Fruit fly (Drosophila melanogaster) whole organism, wandering third instar larva: ENCODE measurements around the gene Kal1.

Experiments used
- CG32264 ChIP-seq: fragments of 200-800 bp; sonication (Bioruptor generic); optimal IDR thresholded peaks from 2 replicates; lab custom pipeline; 2016; ENCODE audit warnings: missing biosample characterization, missing genetic modification characterization
- Dfd ChIP-seq: fragments of >200 bp; optimal IDR thresholded peaks from 2 replicates; lab custom pipeline; 2017; ENCODE audit warnings: missing biosample characterization, missing genetic modification characterization
- Dif ChIP-seq: fragments of 200-275, 200-300 bp; sonication (Bioruptor generic); optimal IDR thresholded peaks from 2 replicates; lab custom pipeline; 2018; ENCODE audit warnings: missing biosample characterization, missing genetic modification characterization; ENCODE audit not compliant: partially characterized antibody
- GATAd ChIP-seq: sonication (Bioruptor generic); optimal IDR thresholded peaks from 2 replicates; lab custom pipeline; 2016; ENCODE audit warnings: missing biosample characterization, missing genetic modification characterization
- HLH106 ChIP-seq: fragments of 200-800 bp; optimal IDR thresholded peaks from 3 replicates; lab custom pipeline; 2019; ENCODE audit warnings: missing biosample characterization, mild to moderate bottlenecking, missing genetic modification characterization, moderate library complexity
- Hnf4 ChIP-seq: fragments of 200-800 bp; sonication (Bioruptor generic); optimal IDR thresholded peaks from 2 replicates; lab custom pipeline; 2016; ENCODE audit warnings: missing biosample characterization, mild to moderate bottlenecking, missing genetic modification characterization
- Hr83 ChIP-seq: fragments of 200-300 bp; sonication (Bioruptor generic); optimal IDR thresholded peaks from 2 replicates; lab custom pipeline; 2016; ENCODE audit warnings: missing biosample characterization, mild to moderate bottlenecking, missing genetic modification characterization, moderate library complexity; ENCODE audit not compliant: poor library complexity, severe bottlenecking
- Jra ChIP-seq: sonication (Bioruptor generic); optimal IDR thresholded peaks from 2 replicates; lab custom pipeline; 2016; ENCODE audit warnings: missing biosample characterization, missing genetic modification characterization
- Myc ChIP-seq: fragments of >200 bp; optimal IDR thresholded peaks from 2 replicates; lab custom pipeline; 2017
- N ChIP-seq: fragments of >200 bp; optimal IDR thresholded peaks from 2 replicates; lab custom pipeline; 2018; ENCODE audit warnings: missing biosample characterization, missing external identifiers, missing genetic modification characterization
- OdsH ChIP-seq: fragments of 200-800 bp; sonication (Bioruptor generic); optimal IDR thresholded peaks from 2 replicates; lab custom pipeline; 2016; ENCODE audit warnings: missing biosample characterization, mild to moderate bottlenecking, missing genetic modification characterization
- Rel ChIP-seq, 2 experiments: fragments of 200-800 bp; sonication (Bioruptor generic) in 1 of 2; optimal IDR thresholded peaks; 2 replicates in 1 of 2; 3 replicates in 1 of 2; lab custom pipeline; 2016 to 2019; ENCODE audit warnings: mild to moderate bottlenecking in 2 of 2, missing biosample characterization in 2 of 2, missing genetic modification characterization in 2 of 2, moderate library complexity in 1 of 2
- Sp1 ChIP-seq: fragments of 200-800 bp; sonication (Bioruptor generic); optimal IDR thresholded peaks from 3 replicates; lab custom pipeline; 2019; ENCODE audit warnings: missing biosample characterization, mild to moderate bottlenecking, missing genetic modification characterization, moderate library complexity
- Vsx2 ChIP-seq: fragments of 200-300, 225-300 bp; sonication (Bioruptor generic); optimal IDR thresholded peaks from 2 replicates; lab custom pipeline; 2018; ENCODE audit warnings: missing biosample characterization, missing genetic modification characterization; ENCODE audit not compliant: partially characterized antibody
- br ChIP-seq: fragments of 200-800 bp; sonication (Bioruptor generic); optimal IDR thresholded peaks from 2 replicates; lab custom pipeline; 2016; ENCODE audit warnings: missing biosample characterization, missing genetic modification characterization
- brk ChIP-seq: fragments of 200-800 bp; sonication (Bioruptor generic); optimal IDR thresholded peaks from 2 replicates; lab custom pipeline; 2016; ENCODE audit warnings: missing biosample characterization, mild to moderate bottlenecking, missing genetic modification characterization
- dl ChIP-seq, 2 experiments: fragments of 175-275, 200-275 bp in 1 of 2; fragments of 200-275 bp in 1 of 2; sonication (Bioruptor generic); optimal IDR thresholded peaks; lab custom pipeline; 2018; ENCODE audit warnings: mild to moderate bottlenecking in 2 of 2, missing biosample characterization in 2 of 2, missing genetic modification characterization in 2 of 2, moderate library complexity in 2 of 2; ENCODE audit not compliant: partially characterized antibody in 2 of 2, insufficient read depth in 1 of 2
- dmrt93B ChIP-seq: fragments of 200-800 bp; sonication (Bioruptor generic); optimal IDR thresholded peaks from 2 replicates; lab custom pipeline; 2018; ENCODE audit warnings: missing biosample characterization, mild to moderate bottlenecking, missing genetic modification characterization
- dsf ChIP-seq: sonication (Bioruptor generic); optimal IDR thresholded peaks from 2 replicates; lab custom pipeline; 2016; ENCODE audit warnings: missing biosample characterization, missing genetic modification characterization, borderline replicate concordance
- ey ChIP-seq: fragments of 200-800 bp; sonication (Bioruptor generic); optimal IDR thresholded peaks from 2 replicates; lab custom pipeline; 2016; ENCODE audit warnings: missing biosample characterization, missing genetic modification characterization
- foxo ChIP-seq, 2 experiments: fragments of 200-800 bp; sonication (Bioruptor generic); optimal IDR thresholded peaks; 2 replicates in 1 of 2; 3 replicates in 1 of 2; lab custom pipeline; 2016 to 2017; ENCODE audit warnings: missing biosample characterization in 2 of 2, missing genetic modification characterization in 2 of 2
- fru ChIP-seq: fragments of 200-800 bp; sonication (Bioruptor generic); optimal IDR thresholded peaks from 3 replicates; lab custom pipeline; 2016; ENCODE audit warnings: missing biosample characterization, mild to moderate bottlenecking, missing genetic modification characterization
- h ChIP-seq: fragments of 200-800 bp; sonication (Bioruptor generic); optimal IDR thresholded peaks from 3 replicates; lab custom pipeline; 2016; ENCODE audit warnings: missing biosample characterization, mild to moderate bottlenecking, missing genetic modification characterization
- jim ChIP-seq: fragments of 175-275, 200-325 bp; sonication (Bioruptor generic); optimal IDR thresholded peaks from 2 replicates; lab custom pipeline; 2016; ENCODE audit warnings: missing biosample characterization, mild to moderate bottlenecking, missing genetic modification characterization
- lola ChIP-seq: fragments of >200 bp; optimal IDR thresholded peaks from 2 replicates; lab custom pipeline; 2017; ENCODE audit warnings: missing biosample characterization, missing genetic modification characterization
- pan ChIP-seq: fragments of >200 bp; optimal IDR thresholded peaks from 2 replicates; lab custom pipeline; 2017
- psq ChIP-seq: fragments of 200-800 bp; sonication (Bioruptor generic); optimal IDR thresholded peaks from 3 replicates; lab custom pipeline; 2017; ENCODE audit warnings: missing biosample characterization, mild to moderate bottlenecking, missing genetic modification characterization, moderate library complexity
- rgr ChIP-seq: fragments of 200-800 bp; sonication (Bioruptor generic); optimal IDR thresholded peaks from 3 replicates; lab custom pipeline; 2016; ENCODE audit warnings: missing biosample characterization, mild to moderate bottlenecking, missing genetic modification characterization
- sage ChIP-seq: fragments of 200-800 bp; sonication (Bioruptor generic); optimal IDR thresholded peaks from 2 replicates; lab custom pipeline; 2016; ENCODE audit warnings: missing biosample characterization, mild to moderate bottlenecking, missing genetic modification characterization
- sv ChIP-seq: fragments of 200-800 bp; sonication (Bioruptor generic); optimal IDR thresholded peaks from 3 replicates; lab custom pipeline; 2016; ENCODE audit warnings: missing biosample characterization, missing genetic modification characterization
- tai ChIP-seq: sonication (Bioruptor generic); optimal IDR thresholded peaks from 2 replicates; lab custom pipeline; 2016; ENCODE audit warnings: missing biosample characterization, missing genetic modification characterization
- woc ChIP-seq: sonication (Bioruptor generic); optimal IDR thresholded peaks from 2 replicates; lab custom pipeline; 2016; ENCODE audit warnings: missing biosample characterization, mild to moderate bottlenecking, missing genetic modification characterization

Gene Kal1

DNA sequence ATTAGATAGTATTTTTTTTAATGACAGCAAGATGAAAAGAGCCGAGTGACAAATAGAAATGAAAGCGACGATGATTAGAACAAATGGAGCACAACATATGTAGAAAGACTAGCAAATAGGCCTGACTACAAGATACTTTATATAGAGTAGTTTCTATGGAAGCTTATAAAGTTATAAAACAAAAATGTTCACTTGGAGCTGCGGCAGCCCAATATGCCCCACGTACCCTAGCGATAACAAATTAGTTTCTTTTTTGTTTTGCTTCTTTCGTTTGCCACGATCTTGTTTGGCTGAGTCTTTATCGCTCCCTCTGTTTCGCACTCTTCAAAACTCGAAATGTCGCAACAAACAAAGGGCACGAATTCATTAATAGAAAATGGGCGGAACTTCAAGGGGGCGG, 40.5 kb upstream of the Kal1 start:
- TF ChIP-seq ey (GFP tag; lab: Kevin White, UChicago) (no peak), psq (GFP tag; lab: Kevin White, UChicago) (peak; percentile 62)

DNA sequence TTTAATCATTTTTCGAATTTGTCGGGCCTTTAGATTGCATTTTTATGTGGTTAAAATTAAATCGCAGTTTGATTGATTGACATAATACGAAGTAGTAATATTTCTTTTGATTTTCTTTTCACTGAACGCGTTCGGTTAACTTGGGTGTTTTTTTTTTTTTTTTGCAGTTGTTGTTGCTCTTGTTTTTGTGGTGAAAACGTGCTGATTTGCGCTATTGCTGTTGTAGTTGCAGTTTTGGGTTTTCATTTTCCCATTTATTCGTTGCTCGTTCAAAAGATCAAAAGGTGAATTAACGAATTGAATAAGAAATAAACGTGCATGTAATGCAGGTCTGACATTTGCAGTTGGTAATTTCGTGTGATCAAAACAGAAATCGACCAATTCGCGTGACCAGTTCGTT, 39.8 kb upstream of the Kal1 start:
- no peak for TF ChIP-seq sv (GFP tag; lab: Kevin White, UChicago)
- no peak for TF ChIP-seq dsf (GFP tag; lab: Kevin White, UChicago)
- no peak for TF ChIP-seq tai (GFP tag; lab: Kevin White, UChicago)
- TF ChIP-seq, all 38 proteins: peak for 0

- TF ChIP-seq rgr (GFP tag; lab: Kevin White, UChicago) (no peak), GATAd (GFP tag; lab: Kevin White, UChicago) (no peak)
Observed at dm6 chr3R:24102387-24102786, 38.8 kb upstream of the Kal1 start.

DNA sequence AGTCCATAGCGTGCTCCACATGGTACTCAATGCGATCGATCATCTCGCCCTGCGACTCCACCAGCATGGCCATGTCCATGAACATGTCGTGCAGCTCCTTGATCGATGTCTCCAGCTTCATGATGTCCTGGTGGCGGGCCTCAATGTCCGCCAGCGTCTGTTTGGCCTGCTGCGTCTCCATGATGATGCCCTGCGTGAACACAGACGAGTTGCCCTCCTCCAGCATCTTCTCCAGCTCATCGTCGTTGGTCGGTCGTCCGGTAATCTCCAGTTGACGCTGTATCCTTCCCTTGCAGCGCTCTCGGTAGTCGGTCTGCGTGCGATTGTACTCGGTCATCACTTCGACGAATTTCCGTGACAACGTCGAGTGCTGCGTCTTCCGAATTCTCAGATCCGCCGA, 37.5 kb upstream of the Kal1 start:
- TF ChIP-seq dl (GFP tag; optimal IDR thresholded peaks at IDR 0.05; lab: Kevin White, UChicago; ENCODE audit: insufficient read depth in 1 of 2, partially characterized antibody in 2 of 2) (no peak), psq (GFP tag; lab: Kevin White, UChicago) (no peak), ey (GFP tag; lab: Kevin White, UChicago) (no peak), Rel (GFP tag; optimal IDR thresholded peaks at IDR 0.05; lab: Kevin White, UChicago) (no peak), Rel (tag; optimal IDR thresholded peaks at IDR 0.05; lab: Kevin White, UChicago) (no peak), rgr (GFP tag; lab: Kevin White, UChicago) (no peak), jim (no peak), Sp1 (GFP tag; lab: Kevin White, UChicago) (no peak), N (no peak), dsf (GFP tag; lab: Kevin White, UChicago) (no peak), sage (no peak), tai (GFP tag; lab: Kevin White, UChicago) (no peak), woc (no peak), foxo (GFP tag; optimal IDR thresholded peaks at IDR 0.05; lab: Kevin White, UChicago) (no peak), br (GFP tag; lab: Kevin White, UChicago) (no peak), OdsH (GFP tag; lab: Kevin White, UChicago) (no peak), Hnf4 (no peak)

dm6 chr3R:24104471-24105311, 36.5 kb upstream of the Kal1 start:
- TF ChIP-seq lola (GFP tag; lab: Kevin White, UChicago) (peak; percentile 19), Dif (GFP tag; lab: Kevin White, UChicago) (peak; percentile 56), dl (GFP tag; optimal IDR thresholded peaks at IDR 0.05; lab: Kevin White, UChicago; ENCODE audit: insufficient read depth in 1 of 2, partially characterized antibody in 2 of 2) (peak in 1 of 2 experiments; percentile 60), rgr (GFP tag; lab: Kevin White, UChicago) (no peak), sage (no peak), brk (no peak), pan (lab: Kevin White, UChicago) (no peak), Jra (GFP tag; lab: Kevin White, UChicago) (peak; percentile 15), Dfd (GFP tag; lab: Kevin White, UChicago) (no peak), Rel (GFP tag; optimal IDR thresholded peaks at IDR 0.05; lab: Kevin White, UChicago) (peak; percentile 60), Rel (tag; optimal IDR thresholded peaks at IDR 0.05; lab: Kevin White, UChicago) (no peak), Hnf4 (no peak)

DNA sequence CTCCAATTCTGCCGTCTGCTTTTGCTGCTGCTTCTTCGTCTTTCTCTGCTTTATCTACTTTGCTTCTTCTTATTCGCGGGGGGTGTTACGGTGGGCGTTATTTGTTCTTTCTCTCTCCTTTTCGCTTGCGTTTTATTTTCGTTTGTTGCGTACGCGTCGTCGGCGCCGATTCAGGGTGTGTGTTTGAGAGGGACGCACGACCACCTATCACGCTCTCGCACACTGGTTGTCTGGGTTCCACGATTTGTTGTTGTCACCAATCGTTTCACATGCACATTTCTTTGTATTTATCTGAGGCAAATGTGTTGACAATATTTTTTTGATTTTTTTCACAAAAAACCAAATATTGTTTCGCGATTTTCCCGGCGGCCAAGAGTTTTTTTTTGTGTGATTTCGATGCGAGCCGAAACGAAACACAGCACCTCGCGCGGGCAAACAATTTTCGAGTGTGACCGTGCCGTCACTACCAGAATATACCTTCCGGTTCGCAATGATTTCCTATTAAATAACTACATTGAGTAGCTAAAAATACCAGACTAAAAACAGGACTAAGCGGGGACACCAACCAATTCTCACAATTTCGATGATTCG, 35.8 kb upstream of the Kal1 start, which contains the start of gene Syx1A:
TSS of gene Syx1A (minus strand) at position 452 of the 591 bp plus-strand sequence.
- TF ChIP-seq N (no peak), jim (no peak), fru (GFP tag; lab: Kevin White, UChicago) (peak; percentile 24), Dfd (GFP tag; lab: Kevin White, UChicago) (no peak), dsf (GFP tag; lab: Kevin White, UChicago) (no peak), CG32264 (GFP tag; lab: Kevin White, UChicago) (no peak), dmrt93B (no peak), Jra (GFP tag; lab: Kevin White, UChicago) (no peak), Dif (GFP tag; lab: Kevin White, UChicago) (no peak), brk (no peak), lola (GFP tag; lab: Kevin White, UChicago) (peak; percentile 46), Rel (GFP tag; optimal IDR thresholded peaks at IDR 0.05; lab: Kevin White, UChicago) (no peak), Rel (tag; optimal IDR thresholded peaks at IDR 0.05; lab: Kevin White, UChicago) (peak; percentile 68), Hr83 (GFP tag; lab: Kevin White, UChicago) (no peak), OdsH (GFP tag; lab: Kevin White, UChicago) (no peak), pan (lab: Kevin White, UChicago) (no peak), woc (peak; percentile 6), Vsx2 (GFP tag; lab: Kevin White, UChicago) (no peak), foxo (GFP tag; optimal IDR thresholded peaks at IDR 0.05; lab: Kevin White, UChicago) (peak in 1 of 2 experiments; percentile 13), br (GFP tag; lab: Kevin White, UChicago) (peak; percentile 35), Hnf4 (peak; percentile 7), Myc (no peak), tai (GFP tag; lab: Kevin White, UChicago) (no peak), Sp1 (GFP tag; lab: Kevin White, UChicago) (peak; percentile 17), sage (no peak), rgr (GFP tag; lab: Kevin White, UChicago) (no peak), HLH106 (peak; percentile 23), h (GFP tag; lab: Kevin White, UChicago) (peak; percentile 26)
